Fruit fly (Drosophila melanogaster): ENCODE results near the gene PolH.

dm6 chr3L:21892699-21893098 lies 48.9 kb downstream of the PolH start:
- TF ChIP-seq CG7045 (GFP tag; optimal IDR thresholded peaks at IDR 0.05) = no peak
- no peak for TF ChIP-seq Clk (GFP tag; optimal IDR thresholded peaks at IDR 0.05)
- no peak for TF ChIP-seq CG1620 (GFP tag; optimal IDR thresholded peaks at IDR 0.05)
